Worm (Caenorhabditis elegans) whole organism, L2 larva: Measurements from ENCODE around the gene C30G7.5.

Experiments used
- F13H6.1 ChIP-seq: sonication (generic microtip); optimal IDR thresholded peaks from 2 replicates; lab custom pipeline; 2016; ENCODE audit warnings: missing genetic modification characterization, missing compliant biosample characterization
- ama-1 ChIP-seq: fragments of 150-350 bp; optimal IDR thresholded peaks from 2 replicates; lab custom pipeline; 2018; ENCODE audit warnings: inconsistent platforms
- ceh-16 ChIP-seq: fragments of 150-350 bp; optimal IDR thresholded peaks from 2 replicates; lab custom pipeline; 2014; ENCODE audit warnings: missing biosample characterization, missing genetic modification characterization
- ceh-82 ChIP-seq: fragments of 150-350 bp; optimal IDR thresholded peaks from 2 replicates; lab custom pipeline; 2014; ENCODE audit warnings: missing biosample characterization, missing genetic modification characterization
- elt-1 ChIP-seq: fragments of 150-350 bp; optimal IDR thresholded peaks from 2 replicates; lab custom pipeline; 2014; ENCODE audit warnings: missing biosample characterization, missing genetic modification characterization
- fos-1 ChIP-seq: fragments of 150-350 bp; optimal IDR thresholded peaks from 2 replicates; lab custom pipeline; 2014; ENCODE audit warnings: missing biosample characterization, missing genetic modification characterization
- lin-13 ChIP-seq: fragments of 150-350 bp; optimal IDR thresholded peaks from 2 replicates; lab custom pipeline; 2014; ENCODE audit warnings: missing biosample characterization, missing genetic modification reagents, missing genetic modification characterization
- nhr-11 ChIP-seq: fragments of 150-350 bp; optimal IDR thresholded peaks from 2 replicates; lab custom pipeline; 2014; ENCODE audit warnings: missing biosample characterization, missing genetic modification characterization
- nhr-12 ChIP-seq: fragments of 150-350 bp; optimal IDR thresholded peaks from 2 replicates; lab custom pipeline; 2014; ENCODE audit warnings: missing biosample characterization, missing genetic modification characterization
- nhr-6 ChIP-seq: fragments of 150-350 bp; optimal IDR thresholded peaks from 2 replicates; lab custom pipeline; 2014; ENCODE audit warnings: missing biosample characterization, missing genetic modification characterization
- sma-9 ChIP-seq, 2 experiments: fragments of 150-350 bp in 1 of 2; sonication (generic microtip) in 1 of 2; optimal IDR thresholded peaks; 2 replicates each; lab custom pipeline; 2014 to 2016; ENCODE audit warnings: missing genetic modification characterization in 2 of 2, mild to moderate bottlenecking in 1 of 2, missing biosample characterization in 1 of 2, missing compliant biosample characterization in 1 of 2, missing genetic modification reagents in 1 of 2, moderate library complexity in 1 of 2
- ztf-1 ChIP-seq: fragments of 200-800 bp; sonication (Bioruptor generic); conservative IDR thresholded peaks from 2 replicates; pipeline ENCODE4 v1.3.6; 2022; ENCODE audit warnings: missing genetic modification characterization, missing compliant biosample characterization

DNA sequence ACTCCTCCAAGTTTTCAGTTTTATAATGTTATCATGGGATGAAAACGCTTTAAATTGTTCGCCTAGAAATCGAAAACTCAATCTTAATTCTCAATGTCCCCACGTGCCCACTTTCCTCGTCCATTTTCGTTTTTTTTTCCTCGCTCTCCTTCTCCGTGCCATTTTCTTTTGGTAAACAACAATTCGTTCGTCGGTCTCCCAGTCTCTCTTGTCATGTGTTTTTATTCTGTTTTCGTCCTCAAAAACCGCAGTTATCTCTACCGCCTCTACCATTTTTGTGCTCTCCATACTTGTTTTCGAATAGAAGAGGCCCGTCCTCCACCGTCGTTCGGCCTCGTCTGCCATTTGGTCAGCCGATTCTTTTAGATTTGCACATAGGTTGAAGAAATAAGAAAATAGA, 6.0 kb downstream of the C30G7.5 start:
- TF ChIP-seq ztf-1 (no peak), ceh-16 (tag; lab: Kevin White, UChicago) (no peak), ceh-82 (tag; lab: Kevin White, UChicago) (no peak), lin-13 (GFP tag; lab: Kevin White, UChicago) (no peak), nhr-11 (no peak), sma-9 (GFP tag; optimal IDR thresholded peaks at IDR 0.05; lab: Kevin White, UChicago) (no peak), sma-9 (tag; optimal IDR thresholded peaks at IDR 0.05; lab: Kevin White, UChicago) (no peak), ama-1 (peak; percentile 17), F13H6.1 (tag; lab: Kevin White, UChicago) (no peak), fos-1 (no peak), nhr-12 (no peak), elt-1 (tag; lab: Kevin White, UChicago) (no peak), nhr-6 (tag; lab: Kevin White, UChicago) (no peak)
